Worm (Caenorhabditis elegans): ENCODE results near the gene gnrr-4.

Gene gnrr-4

DNA sequence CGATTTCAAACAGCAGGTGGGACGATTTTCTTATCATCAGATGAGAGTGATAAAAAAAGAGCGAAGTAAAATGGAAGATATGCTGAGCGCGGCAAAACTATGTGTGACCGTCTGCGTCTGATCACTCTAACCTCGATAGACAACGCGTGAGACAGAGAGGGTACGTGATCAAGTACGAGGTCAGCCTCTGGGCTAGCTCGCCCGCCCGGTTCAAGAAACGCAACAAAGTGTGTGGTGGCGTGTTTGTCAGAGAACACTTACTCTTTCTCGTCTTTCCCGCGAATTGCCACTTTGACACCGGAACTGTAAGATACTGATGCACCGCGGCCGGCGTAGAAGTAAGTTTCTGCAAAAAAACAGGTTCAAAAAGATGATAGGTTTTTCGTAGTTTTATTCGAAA, 46.9 kb downstream of the gnrr-4 start:
- TF ChIP-seq lin-26 (GFP tag; IDR thresholded peaks at IDR 0.05): peak; percentile 76
- TF ChIP-seq ceh-27 (GFP tag; optimal IDR thresholded peaks at IDR 0.05): no peak
- no peak for TF ChIP-seq T26A5.8 (tag; optimal IDR thresholded peaks at IDR 0.05)
- no peak for TF ChIP-seq rcor-1 (GFP tag; IDR thresholded peaks at IDR 0.05)
- peak; percentile 48; the same call in 1 of the 2 replicates for TF ChIP-seq ekl-4 (GFP tag; IDR thresholded peaks at IDR 0.05)
- TF ChIP-seq dpff-1 (tag; optimal IDR thresholded peaks at IDR 0.05): no peak
- no peak for TF ChIP-seq D2030.7 (GFP tag; IDR thresholded peaks at IDR 0.05)
- no peak for TF ChIP-seq K12H6.12 (tag; optimal IDR thresholded peaks at IDR 0.05)
- no peak for TF ChIP-seq ztf-3 (GFP tag; optimal IDR thresholded peaks at IDR 0.05)
- no peak for TF ChIP-seq B0019.2 (GFP tag; conservative IDR thresholded peaks at IDR 0.05)
- TF ChIP-seq xnd-1 (tag; optimal IDR thresholded peaks at IDR 0.05): no peak
- TF ChIP-seq efl-1 (GFP tag; optimal IDR thresholded peaks at IDR 0.05): no peak
- no peak for TF ChIP-seq T07F8.4 (tag; optimal IDR thresholded peaks at IDR 0.05)
- TF ChIP-seq rec-8 (tag; optimal IDR thresholded peaks at IDR 0.05): no peak
- TF ChIP-seq madf-3 (GFP tag; IDR thresholded peaks at IDR 0.05): no peak
- no peak for TF ChIP-seq hlh-12 (tag; optimal IDR thresholded peaks at IDR 0.05)
- peak; percentile 49 for TF ChIP-seq K11D2.4 (GFP tag; IDR thresholded peaks at IDR 0.05)
- no peak for TF ChIP-seq F55B11.4 (tag; optimal IDR thresholded peaks at IDR 0.05; ENCODE audit: borderline replicate concordance, insufficient read depth)
- peak; percentile 75 for TF ChIP-seq ets-4 (GFP tag; optimal IDR thresholded peaks at IDR 0.05)
- no peak for TF ChIP-seq aptf-3 (GFP tag; IDR thresholded peaks at IDR 0.05)
- no peak for TF ChIP-seq attf-6 (GFP tag; IDR thresholded peaks at IDR 0.05)
- no peak for TF ChIP-seq madf-6 (GFP tag; IDR thresholded peaks at IDR 0.05)
- TF ChIP-seq snpc-1.3 (tag; optimal IDR thresholded peaks at IDR 0.05; ENCODE audit: insufficient read depth): no peak
- TF ChIP-seq egrh-3 (GFP tag; IDR thresholded peaks at IDR 0.05): no peak
- TF ChIP-seq F23B12.7 (tag; optimal IDR thresholded peaks at IDR 0.05; ENCODE audit: insufficient read depth): no peak
- no peak for TF ChIP-seq ztf-6 (GFP tag; IDR thresholded peaks at IDR 0.05)
- no peak for TF ChIP-seq aptf-2 (GFP tag; conservative IDR thresholded peaks at IDR 0.05)
- no peak for TF ChIP-seq fkh-3 (tag; optimal IDR thresholded peaks at IDR 0.05)
- TF ChIP-seq egl-44 (GFP tag; IDR thresholded peaks at IDR 0.05): peak; percentile 51; the same call in 1 of the 2 replicates
- TF ChIP-seq nfya-2 (GFP tag; IDR thresholded peaks at IDR 0.05): no peak
- no peak for TF ChIP-seq lsy-27 (tag; optimal IDR thresholded peaks at IDR 0.05; ENCODE audit: borderline replicate concordance, insufficient read depth)
- TF ChIP-seq somi-1 (GFP tag; optimal IDR thresholded peaks at IDR 0.05): peak; percentile 34
- peak; percentile 22; the same call in 1 of the 2 replicates for TF ChIP-seq hmg-1.2 (GFP tag; IDR thresholded peaks at IDR 0.05)
- no peak for TF ChIP-seq dpl-1 (GFP tag; optimal IDR thresholded peaks at IDR 0.05)
- no peak for TF ChIP-seq sdz-38 (tag; optimal IDR thresholded peaks at IDR 0.05)
- TF ChIP-seq F57A8.1 (GFP tag; optimal IDR thresholded peaks at IDR 0.05): no peak
- TF ChIP-seq zfh-2 (GFP tag; conservative IDR thresholded peaks at IDR 0.05): peak; percentile 64
- no peak for TF ChIP-seq nfyb-1 (GFP tag; IDR thresholded peaks at IDR 0.05)
- 0 out of 2 replicates have a peak, but pooled peaks have one; percentile 11 for TF ChIP-seq let-526 (GFP tag; IDR thresholded peaks at IDR 0.05)
- TF ChIP-seq attf-5 (GFP tag; optimal IDR thresholded peaks at IDR 0.05): peak; percentile 30
- peak; percentile 93 for TF ChIP-seq nhr-80 (tag; optimal IDR thresholded peaks at IDR 0.05)
- no peak for TF ChIP-seq ceh-58 (GFP tag; IDR thresholded peaks at IDR 0.05)
- peak; percentile 23 for TF ChIP-seq tbp1 (GFP tag; optimal IDR thresholded peaks at IDR 0.05)
- peak; percentile 34 for TF ChIP-seq lin-40 (tag; optimal IDR thresholded peaks at IDR 0.05)
- no peak for TF ChIP-seq hsf-1 (GFP tag; IDR thresholded peaks at IDR 0.05)
- TF ChIP-seq lag-1 (GFP tag; IDR thresholded peaks at IDR 0.05): no peak
- TF ChIP-seq cebp-1 (GFP tag; IDR thresholded peaks at IDR 0.05): 0 out of 2 replicates have a peak, but pooled peaks have one; percentile 21
- no peak for TF ChIP-seq cebp-1 (tag; optimal IDR thresholded peaks at IDR 0.05)
- TF ChIP-seq pbrm-1 (GFP tag; IDR thresholded peaks at IDR 0.05): 0 out of 2 replicates have a peak, but pooled peaks have one; percentile 14

Data from whole organism, young adult.